Worm (Caenorhabditis elegans): ENCODE results near the gene F59B10.6.

Gene F59B10.6

ce11 chrII:10504729-10505128 is 19.5 kb downstream of the F59B10.6 start:
- no peak for TF ChIP-seq K12H6.12 (tag; optimal IDR thresholded peaks at IDR 0.05)
- TF ChIP-seq cebp-2 (GFP tag; IDR thresholded peaks at IDR 0.05), result no peak
- peak; percentile 17; the same call in 1 of the 2 replicates for TF ChIP-seq hmg-1.2 (GFP tag; IDR thresholded peaks at IDR 0.05)

ce11 chrII:10502491-10503063 is 21.7 kb downstream of the F59B10.6 start, which contains the start of gene myrf-1:
Gene myrf-1 (minus strand): TSS chrII:10502541.
- TF ChIP-seq him-1 (tag; optimal IDR thresholded peaks at IDR 0.05) (no peak), hrde-1 (tag; optimal IDR thresholded peaks at IDR 0.05; ENCODE audit: borderline replicate concordance) (no peak), ceh-27 (GFP tag; optimal IDR thresholded peaks at IDR 0.05) (peak; percentile 74), ama-1 (optimal IDR thresholded peaks at IDR 0.05) (no peak), ama-1 (GFP tag; optimal IDR thresholded peaks at IDR 0.05) (no peak), mes-4 (tag; optimal IDR thresholded peaks at IDR 0.05) (no peak), B0019.2 (GFP tag; conservative IDR thresholded peaks at IDR 0.05) (no peak), tbx-9 (tag; optimal IDR thresholded peaks at IDR 0.05; ENCODE audit: borderline replicate concordance) (no peak), ccch-3 (GFP tag; optimal IDR thresholded peaks at IDR 0.05) (no peak), nfyb-1 (GFP tag; IDR thresholded peaks at IDR 0.05) (peak; percentile 75; the same call in 1 of the 2 replicates), chd-7 (tag; optimal IDR thresholded peaks at IDR 0.05) (peak; percentile 79), nfya-2 (GFP tag; IDR thresholded peaks at IDR 0.05) (no peak), mxl-1 (tag; optimal IDR thresholded peaks at IDR 0.05) (no peak), F57C9.4 (tag; optimal IDR thresholded peaks at IDR 0.05) (no peak), madf-6 (GFP tag; IDR thresholded peaks at IDR 0.05) (peak; percentile 12; the same call in 1 of the 2 replicates), lsy-27 (tag; optimal IDR thresholded peaks at IDR 0.05; ENCODE audit: borderline replicate concordance, insufficient read depth) (no peak), hsf-1 (GFP tag; IDR thresholded peaks at IDR 0.05) (no peak), unc-62 (GFP tag; optimal IDR thresholded peaks at IDR 0.05) (no peak), sea-2 (GFP tag; IDR thresholded peaks at IDR 0.05) (no peak), rec-8 (tag; optimal IDR thresholded peaks at IDR 0.05) (no peak), K12H6.12 (tag; optimal IDR thresholded peaks at IDR 0.05) (peak; percentile 88), snpc-4 (GFP tag; optimal IDR thresholded peaks at IDR 0.05) (no peak), snpc-4 (tag; optimal IDR thresholded peaks at IDR 0.05) (peak in 1 of 4 experiments; percentile 35), F39B2.1 (GFP tag; IDR thresholded peaks at IDR 0.05) (no peak), bed-2 (GFP tag; IDR thresholded peaks at IDR 0.05) (0 out of 2 replicates have a peak, but pooled peaks have one; percentile 9), ztf-3 (GFP tag; optimal IDR thresholded peaks at IDR 0.05) (no peak), sptf-2 (GFP tag; optimal IDR thresholded peaks at IDR 0.05) (peak; percentile 71), ceh-91 (GFP tag; IDR thresholded peaks at IDR 0.05) (no peak), T26A5.8 (tag; optimal IDR thresholded peaks at IDR 0.05) (no peak), mel-28 (tag; optimal IDR thresholded peaks at IDR 0.05; ENCODE audit: borderline replicate concordance) (no peak), Y53G8AR.9 (GFP tag; conservative IDR thresholded peaks at IDR 0.05) (no peak), efl-1 (GFP tag; optimal IDR thresholded peaks at IDR 0.05) (no peak), F55B11.4 (tag; optimal IDR thresholded peaks at IDR 0.05; ENCODE audit: borderline replicate concordance, insufficient read depth) (no peak), lin-35 (GFP tag; optimal IDR thresholded peaks at IDR 0.05) (peak in 1 of 3 experiments; percentile 22), Y95B8A.8 (GFP tag; IDR thresholded peaks at IDR 0.05) (no peak), Y53F4B.3 (GFP tag; IDR thresholded peaks at IDR 0.05) (no peak), B0035.1 (tag; optimal IDR thresholded peaks at IDR 0.05) (no peak), ceh-40 (GFP tag; IDR thresholded peaks at IDR 0.05) (no peak), B0336.3 (GFP tag; IDR thresholded peaks at IDR 0.05) (no peak), hlh-26 (GFP tag; conservative IDR thresholded peaks at IDR 0.05) (no peak), pha-4 (tag; optimal IDR thresholded peaks at IDR 0.05) (no peak), aptf-3 (GFP tag; IDR thresholded peaks at IDR 0.05) (no peak), atf-7 (tag; optimal IDR thresholded peaks at IDR 0.05) (peak; percentile 44), egl-44 (GFP tag; IDR thresholded peaks at IDR 0.05) (no peak; the same call in 1 of the 2 replicates), madf-8 (GFP tag; conservative IDR thresholded peaks at IDR 0.05) (no peak)

Data from whole organism, young adult.